Fruit fly (Drosophila melanogaster) whole organism, larva: Measurements from ENCODE around the gene CG9801.
A peak's percentile ranks its signal among the peaks of the same experiment; 100 is the strongest.

Source experiments
- noc ChIP-seq: fragments of 200-800 bp; sonication (Bioruptor generic); optimal IDR thresholded peaks from 3 replicates; lab custom pipeline; 2019; ENCODE audit warnings: missing biosample characterization, mild to moderate bottlenecking, missing genetic modification characterization, moderate library complexity

CG9801 gene

DNA sequence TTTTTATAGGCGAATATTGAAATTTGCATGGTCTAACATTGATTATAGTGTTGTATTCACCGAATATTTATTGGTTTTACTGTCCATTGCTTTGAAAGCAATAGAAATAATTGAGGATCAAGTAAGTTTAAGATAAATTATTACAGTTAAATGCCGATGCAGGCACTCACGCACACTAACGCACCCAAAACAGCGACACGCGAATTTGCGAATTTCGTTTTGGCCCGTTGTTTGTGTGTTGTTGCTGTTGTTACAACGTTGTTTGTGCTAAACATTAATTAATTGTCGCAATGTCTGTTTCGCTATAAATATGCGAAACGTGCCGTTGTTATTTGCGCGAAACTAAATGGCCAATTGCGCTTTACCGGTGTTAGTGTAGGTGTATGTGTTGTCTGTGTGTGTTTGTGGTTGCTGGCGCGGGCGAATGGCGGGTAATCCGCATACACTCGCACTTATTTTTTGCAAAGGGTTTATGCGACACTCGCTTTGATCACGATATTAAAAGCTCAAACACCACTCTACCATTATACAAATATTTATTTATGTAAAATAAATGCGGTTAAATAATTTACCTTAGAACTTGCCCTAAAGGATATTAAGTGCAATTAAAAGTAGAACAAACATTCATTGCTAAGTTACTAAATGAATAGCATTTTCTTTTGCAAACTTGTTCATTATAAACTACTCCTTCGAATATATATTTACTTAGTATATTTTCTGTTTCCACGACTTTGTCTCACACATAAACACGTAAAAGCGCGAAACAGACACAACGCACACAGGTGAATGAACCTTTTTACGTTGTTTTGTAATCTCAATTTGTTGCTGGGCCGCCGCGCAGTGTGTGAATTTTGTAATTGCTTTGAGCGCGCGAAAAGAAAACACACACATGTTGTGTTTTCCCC lies 648 bp upstream of the CG9801 start:
- peak; percentile 83 for TF ChIP-seq noc (tag; lab: Kevin White, UChicago)

DNA sequence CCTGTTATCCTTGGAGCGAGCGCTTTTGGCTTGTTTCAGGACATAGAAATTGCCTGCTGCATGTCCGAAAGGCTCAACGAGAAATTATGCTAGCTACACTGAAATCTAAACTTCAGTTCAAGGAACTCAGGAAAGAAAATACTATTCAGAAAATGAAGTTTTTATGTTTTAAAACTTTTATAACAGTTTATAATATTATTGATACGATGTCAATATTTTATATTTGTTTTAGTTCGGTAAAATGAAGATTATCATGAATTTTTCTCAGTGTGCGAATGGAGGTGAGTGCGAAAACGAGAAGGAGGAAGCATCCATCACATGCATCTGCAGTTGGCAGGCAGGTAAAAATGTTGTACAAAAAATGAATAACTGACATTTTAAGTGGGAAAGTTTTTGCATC lies 1.1 kb downstream of the CG9801 start:
- TF ChIP-seq noc (tag; lab: Kevin White, UChicago), result no peak

DNA sequence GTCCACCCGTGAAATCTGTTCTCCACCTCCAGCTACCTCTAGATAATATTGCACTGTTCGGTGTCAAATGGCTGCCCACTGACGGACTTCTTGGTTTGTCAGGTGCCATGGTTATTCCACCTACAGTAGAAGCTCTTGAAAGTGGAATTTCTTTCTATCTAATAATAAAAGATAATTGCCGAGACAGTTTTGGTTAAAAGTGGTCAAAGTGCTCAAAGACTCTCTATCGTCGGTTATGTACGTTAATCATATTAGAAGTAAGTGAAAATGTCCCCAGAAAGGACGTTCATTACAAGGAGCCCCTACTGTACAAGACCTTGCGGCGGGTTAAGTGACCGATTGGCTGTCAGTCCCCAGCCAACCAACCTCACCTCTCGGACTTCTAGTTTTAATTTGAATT lies 3.3 kb downstream of the CG9801 start:
- peak; percentile 51 for TF ChIP-seq noc (tag; lab: Kevin White, UChicago)

DNA sequence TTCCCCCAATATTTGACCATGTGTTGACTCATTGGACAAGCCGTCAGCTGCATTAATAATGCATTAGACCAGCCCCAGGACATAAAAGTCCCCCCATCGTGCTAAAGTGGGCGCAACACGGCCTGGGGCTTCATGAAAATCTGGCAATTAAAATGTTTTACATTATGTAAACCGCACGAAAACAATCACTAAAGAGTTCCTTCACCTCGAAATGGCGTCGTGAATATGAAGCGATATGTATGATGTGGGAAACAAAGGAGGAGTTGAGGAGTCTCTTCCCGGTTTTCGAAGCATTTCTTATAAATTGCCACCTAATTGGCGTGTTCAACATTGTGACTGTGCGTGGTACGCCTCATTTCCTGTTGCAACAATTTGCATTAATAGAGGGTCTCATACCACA lies 4.8 kb downstream of the CG9801 start:
- TF ChIP-seq noc (tag; lab: Kevin White, UChicago), result no peak

DNA sequence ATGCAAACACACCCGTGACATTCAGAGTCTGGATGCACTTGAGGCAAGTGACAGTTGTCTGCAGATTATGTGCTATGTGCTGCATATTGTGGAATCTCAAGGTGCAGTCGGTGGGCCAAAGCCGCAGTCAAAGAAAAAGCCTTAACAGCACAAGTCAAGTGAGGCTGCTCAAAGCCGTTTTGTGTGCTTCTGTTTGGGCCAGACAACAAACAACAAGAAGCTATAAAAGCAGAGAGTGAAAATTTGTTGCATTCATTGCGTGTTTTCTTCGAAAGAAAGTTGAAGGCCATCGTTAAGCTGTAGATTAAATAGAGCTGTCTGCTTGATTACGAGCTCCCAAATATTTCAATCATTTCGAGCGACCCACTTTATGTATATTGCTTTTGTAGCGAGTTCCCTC lies 5.5 kb downstream of the CG9801 start:
- TF ChIP-seq noc (tag; lab: Kevin White, UChicago), result no peak

DNA sequence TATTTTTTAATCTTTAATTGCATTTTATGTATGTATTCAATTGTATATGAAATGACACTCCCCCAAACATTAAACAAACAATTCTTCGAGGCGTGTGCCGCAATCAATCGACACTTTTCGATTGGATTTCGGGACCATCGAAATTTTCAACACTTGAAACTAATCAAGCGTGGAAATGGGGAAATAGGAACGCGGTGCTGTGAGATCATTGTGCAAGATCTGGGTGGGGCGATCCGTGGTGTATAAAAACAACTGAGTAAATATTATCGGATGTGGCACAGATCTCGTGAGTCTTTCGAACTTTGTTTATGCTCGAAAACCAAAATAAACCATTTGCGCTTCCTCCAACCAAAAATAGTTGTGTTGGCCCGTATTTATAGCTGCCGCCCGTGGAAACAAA lies 6.2 kb downstream of the CG9801 start:
- TF ChIP-seq noc (tag; lab: Kevin White, UChicago), result no peak

DNA sequence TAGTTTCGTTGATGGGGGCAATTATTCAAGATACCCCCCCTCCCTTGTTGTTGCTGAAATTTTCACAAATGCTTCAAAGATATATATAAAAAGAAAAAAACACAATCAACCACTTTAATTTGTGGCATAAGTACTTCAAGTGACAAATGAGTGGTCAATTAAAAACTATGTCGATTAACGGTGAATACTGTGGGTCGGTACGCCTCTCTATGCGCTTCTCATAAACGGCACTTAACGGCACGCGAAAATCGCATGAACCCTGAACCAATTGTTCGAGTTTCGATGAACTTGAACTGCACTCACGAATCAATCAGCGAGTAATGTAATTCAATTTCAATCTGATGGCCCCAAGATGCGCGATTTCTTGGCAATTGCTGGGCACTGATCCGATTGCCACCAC lies 7.4 kb downstream of the CG9801 start:
- TF ChIP-seq noc (tag; lab: Kevin White, UChicago), result no peak

DNA sequence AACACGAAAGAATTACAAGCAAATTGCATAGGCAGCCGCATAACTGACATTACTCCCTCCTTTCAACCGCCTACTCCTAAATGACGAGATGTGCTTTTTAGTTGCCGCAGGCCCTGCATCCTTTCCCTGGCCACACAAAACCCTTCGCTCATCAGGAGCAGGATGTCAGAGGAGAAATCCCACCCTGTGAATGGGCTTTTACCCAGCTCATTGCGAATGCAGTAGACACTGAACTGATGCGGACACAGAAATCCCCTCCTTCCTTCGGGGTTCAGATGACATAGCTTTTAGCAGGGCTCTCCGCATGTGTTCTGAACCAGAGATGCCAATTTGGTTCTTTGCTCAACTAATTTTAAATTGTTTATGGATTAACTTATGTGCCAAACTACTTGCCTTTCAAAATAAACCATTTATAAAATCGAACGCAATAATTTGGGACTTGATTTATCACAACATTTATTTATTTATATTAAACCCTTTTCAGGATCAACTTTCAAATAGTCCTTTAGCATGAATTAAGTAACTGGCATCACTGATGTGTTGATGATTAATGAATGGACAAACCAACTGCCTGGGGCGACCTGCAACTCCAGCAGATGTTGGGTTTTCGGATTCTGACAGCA lies 8.2 kb downstream of the CG9801 start:
- no peak for TF ChIP-seq noc (tag; lab: Kevin White, UChicago)

DNA sequence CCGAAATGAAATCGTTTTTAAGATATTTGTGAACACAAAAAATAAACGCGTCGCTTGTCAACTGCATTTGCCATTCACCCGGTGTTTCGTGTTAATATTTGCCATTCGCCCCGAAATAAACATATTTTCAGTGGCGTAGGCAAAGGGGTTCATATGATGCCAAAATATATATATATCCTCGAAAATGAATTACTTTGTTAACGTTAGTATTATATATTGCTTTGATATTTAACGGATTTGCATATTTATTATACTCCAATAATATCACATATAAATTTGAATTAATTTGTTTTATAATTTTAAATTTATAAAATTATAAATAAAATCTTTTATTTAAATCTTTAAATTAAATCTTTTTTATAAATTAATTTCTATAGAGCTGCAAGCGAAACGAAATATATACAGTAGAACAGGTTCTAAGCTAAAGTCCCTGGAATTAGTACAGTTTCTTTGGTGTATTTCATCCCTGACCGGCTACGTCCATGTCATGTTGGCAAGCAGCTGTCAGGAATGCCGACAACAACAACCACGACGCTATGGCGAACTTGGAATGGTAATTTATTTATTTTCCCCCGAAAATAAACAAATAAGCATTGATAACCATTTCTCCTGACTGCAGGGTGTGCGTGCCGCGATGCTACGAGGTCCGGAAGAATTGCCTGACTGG lies 15.7 kb downstream of the CG9801 start, which contains the start of the genes M1BP and CG8202:
M1BP (minus strand) TSS at position 102 of the 667 bp plus-strand sequence.
CG8202 (plus strand) TSS at position 495 of the 667 bp plus-strand sequence.
- TF ChIP-seq noc (tag; lab: Kevin White, UChicago), result peak; percentile 93

DNA sequence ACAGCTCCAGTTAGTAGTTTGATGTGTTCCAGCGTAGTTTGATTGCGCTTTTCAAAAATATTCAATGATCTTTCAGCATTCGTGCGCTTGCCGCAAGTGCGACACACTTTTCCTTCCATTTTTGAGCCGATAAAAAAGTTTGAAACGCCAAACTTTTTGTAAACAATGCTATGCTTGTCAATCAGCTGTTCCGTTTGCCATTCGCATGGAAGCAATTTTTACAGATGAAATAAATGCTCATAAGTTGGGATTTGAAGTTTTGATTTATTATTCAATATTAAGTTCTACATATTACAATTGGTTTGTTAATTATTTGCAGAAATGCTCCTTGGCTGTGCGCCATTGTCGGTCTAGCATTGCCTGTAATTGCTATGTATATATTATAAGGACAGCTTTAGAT lies 17.9 kb downstream of the CG9801 start, which contains the start of gene ranshi:
ranshi (minus strand) TSS at position 152 of the 400 bp plus-strand sequence.
- TF ChIP-seq noc (tag; lab: Kevin White, UChicago), result no peak

DNA sequence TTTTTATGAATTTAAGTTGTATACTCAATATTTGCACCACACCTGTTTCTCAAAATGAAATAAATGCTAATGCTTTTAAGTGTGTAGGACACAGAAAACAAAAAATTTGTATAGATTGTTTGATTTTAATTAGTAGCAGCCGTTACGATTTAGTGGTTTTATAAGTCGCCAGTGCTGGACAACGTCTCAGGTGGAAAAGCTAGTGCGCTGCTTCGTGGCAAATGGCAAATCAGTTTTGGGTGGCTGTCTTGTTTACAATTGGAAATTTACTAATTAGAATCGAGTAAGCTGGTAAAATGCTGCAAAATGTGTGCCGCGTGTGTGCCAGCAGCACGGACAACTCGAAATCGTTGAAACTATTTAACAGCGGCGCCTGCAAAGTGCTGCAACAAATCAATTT lies 20.8 kb downstream of the CG9801 start, which contains the start of gene CG8159:
CG8159 (plus strand) TSS at position 223 of the 400 bp plus-strand sequence.
- no peak for TF ChIP-seq noc (tag; lab: Kevin White, UChicago)

DNA sequence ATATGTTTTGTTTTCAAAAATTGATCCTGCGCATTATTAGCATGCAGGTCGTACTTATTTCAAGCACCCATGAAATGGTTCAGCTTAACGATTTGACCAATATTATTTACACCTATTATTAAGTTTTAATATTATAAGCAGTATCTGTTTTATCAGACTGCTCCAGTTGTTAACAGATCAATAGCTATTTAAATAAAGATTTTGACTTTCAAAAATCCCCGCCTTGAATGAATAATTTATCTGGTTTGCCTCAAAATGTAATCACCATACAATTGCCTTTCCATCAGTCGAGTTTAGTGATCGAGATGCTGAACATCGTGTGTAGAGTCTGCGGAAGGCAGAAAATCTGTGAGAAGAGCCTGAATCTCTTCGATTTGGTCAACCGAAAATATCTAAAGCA lies 22.3 kb downstream of the CG9801 start, which contains the start of gene ouib:
ouib (plus strand) TSS at position 301 of the 400 bp plus-strand sequence.
- TF ChIP-seq noc (tag; lab: Kevin White, UChicago), result no peak

DNA sequence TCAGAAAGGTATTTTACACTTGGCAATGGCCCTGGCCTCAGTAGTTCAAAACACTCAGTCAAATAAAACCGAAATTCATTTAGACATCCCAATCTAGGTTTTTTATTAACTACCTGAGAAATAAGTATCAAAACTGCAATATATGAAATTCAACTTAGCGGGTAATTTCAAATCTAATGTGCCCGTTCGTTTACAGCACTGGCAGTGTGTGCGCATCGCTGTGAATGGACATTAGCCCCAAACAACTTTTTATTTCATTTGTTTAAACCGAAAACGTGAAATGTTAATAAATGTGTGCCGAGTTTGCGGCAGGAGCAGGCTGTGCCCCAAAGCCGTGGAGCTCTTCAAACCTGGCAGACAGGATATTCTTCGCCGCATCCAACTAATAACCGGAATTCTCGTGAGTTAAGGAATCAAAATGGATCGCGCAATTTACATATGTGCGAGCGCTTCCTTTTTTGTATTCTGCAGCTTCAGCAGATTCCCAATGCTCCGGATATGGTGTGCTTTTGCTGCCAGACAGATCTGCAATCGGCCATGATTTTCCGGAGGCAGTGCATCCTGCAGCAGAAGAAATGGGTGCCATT lies 24.4 kb downstream of the CG9801 start, which contains the start of gene nom:
nom (plus strand) TSS at position 213 of the 587 bp plus-strand sequence.
- TF ChIP-seq noc (tag; lab: Kevin White, UChicago), result no peak

DNA sequence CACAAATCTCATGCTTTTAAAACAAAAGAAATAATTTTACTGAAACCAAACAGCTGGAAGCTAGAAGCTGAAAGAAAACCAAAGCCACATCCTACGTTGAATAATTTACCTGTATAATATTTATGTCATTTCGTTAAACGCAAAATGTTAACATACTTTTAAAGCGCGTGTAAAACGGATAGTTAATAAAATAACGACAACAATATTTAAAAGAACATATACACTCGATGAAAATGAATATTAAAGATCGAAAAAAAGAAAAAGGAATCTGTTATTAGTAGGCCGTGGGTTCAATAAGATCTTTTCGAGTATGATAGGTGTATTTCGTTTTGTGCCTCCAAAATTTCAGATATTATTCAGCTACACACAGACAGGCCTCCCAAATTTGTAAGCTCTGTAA lies 26.4 kb downstream of the CG9801 start, which contains the start of gene CG8136:
CG8136 (plus strand) TSS at position 301 of the 400 bp plus-strand sequence.
- no peak for TF ChIP-seq noc (tag; lab: Kevin White, UChicago)

DNA sequence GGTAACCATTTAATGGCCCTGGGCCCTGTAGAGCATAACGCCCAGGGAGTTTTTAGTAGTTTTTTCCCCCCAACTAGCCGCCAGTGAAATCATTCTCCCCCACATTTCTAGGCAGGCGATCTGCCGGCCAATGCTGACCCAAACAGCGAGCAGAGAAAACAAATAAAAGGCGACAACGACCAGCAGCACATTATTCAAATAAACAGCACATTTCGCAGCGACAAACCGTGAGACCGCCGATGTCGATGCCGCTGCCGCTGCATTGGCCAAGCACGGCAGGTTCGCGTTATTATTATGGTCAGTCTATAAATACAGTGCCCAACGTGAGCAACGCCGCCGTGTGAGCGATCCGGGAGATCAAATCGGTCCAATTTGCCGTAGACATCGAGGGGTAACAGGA lies 28.6 kb downstream of the CG9801 start, which contains the start of gene CG11760:
CG11760 (plus strand) TSS at position 301 of the 400 bp plus-strand sequence.
- TF ChIP-seq noc (tag; lab: Kevin White, UChicago), result no peak
